Fruit fly (Drosophila melanogaster): ENCODE data around the gene CG18178.

CG18178 gene

dm6 chr3L:9726707-9727106, 7.8 kb upstream of the CG18178 start, which contains the start of gene Naa60 (continued):
- TF ChIP-seq croc (GFP tag; conservative IDR thresholded peaks at IDR 0.05): no peak
- no peak for TF ChIP-seq jing (GFP tag; optimal IDR thresholded peaks at IDR 0.05)
- TF ChIP-seq CG6854 (GFP tag; optimal IDR thresholded peaks at IDR 0.05): no peak
- TF ChIP-seq CG13894 (tag; optimal IDR thresholded peaks at IDR 0.05): no peak
- no peak for TF ChIP-seq CG11504 (tag; optimal IDR thresholded peaks at IDR 0.05)
- no peak for TF ChIP-seq ttk (GFP tag; IDR thresholded peaks at IDR 0.05)
- TF ChIP-seq Sry-β (GFP tag; optimal IDR thresholded peaks at IDR 0.05): no peak
- TF ChIP-seq kah (GFP tag; optimal IDR thresholded peaks at IDR 0.05): peak; percentile 94
- peak; percentile 79 for TF ChIP-seq E2f2 (GFP tag; IDR thresholded peaks at IDR 0.05)
- TF ChIP-seq vnd (GFP tag; IDR thresholded peaks at IDR 0.05; ENCODE audit: partially characterized antibody): peak; percentile 62
- TF ChIP-seq CG10462 (GFP tag; optimal IDR thresholded peaks at IDR 0.05): no peak
- peak; percentile 82 for TF ChIP-seq CG42726 (GFP tag; IDR thresholded peaks at IDR 0.05; ENCODE audit: partially characterized antibody)
- TF ChIP-seq lmd (GFP tag; IDR thresholded peaks at IDR 0.05): no peak
- no peak for TF ChIP-seq CG7556 (GFP tag; optimal IDR thresholded peaks at IDR 0.05)
- no peak for TF ChIP-seq CG7745 (tag; optimal IDR thresholded peaks at IDR 0.05)
- TF ChIP-seq ATbp (GFP tag; optimal IDR thresholded peaks at IDR 0.05): no peak
- TF ChIP-seq CG5180 (GFP tag; optimal IDR thresholded peaks at IDR 0.05): no peak
- TF ChIP-seq sim (GFP tag; IDR thresholded peaks at IDR 0.05): no peak
- no peak for TF ChIP-seq fu2 (GFP tag; optimal IDR thresholded peaks at IDR 0.05)
- peak; percentile 90 for TF ChIP-seq Opbp (GFP tag; IDR thresholded peaks at IDR 0.05; ENCODE audit: partially characterized antibody)
- TF ChIP-seq CG4328 (GFP tag; optimal IDR thresholded peaks at IDR 0.05): no peak
- TF ChIP-seq exex (tag; optimal IDR thresholded peaks at IDR 0.05): peak; percentile 23
- TF ChIP-seq mam (GFP tag; optimal IDR thresholded peaks at IDR 0.05): no peak
- TF ChIP-seq fru (optimal IDR thresholded peaks at IDR 0.05): no peak
- TF ChIP-seq BEAF-32 (GFP tag; optimal IDR thresholded peaks at IDR 0.05): peak; percentile 89
- TF ChIP-seq CG14710 (tag; optimal IDR thresholded peaks at IDR 0.05): peak; percentile 33
- TF ChIP-seq oc (tag; optimal IDR thresholded peaks at IDR 0.05): no peak
- no peak for TF ChIP-seq CG14667 (GFP tag; IDR thresholded peaks at IDR 0.05)
- peak; percentile 49; the same call in 1 of the 3 replicates for TF ChIP-seq CG34422 (GFP tag; IDR thresholded peaks at IDR 0.05)
- peak; percentile 36 for TF ChIP-seq zen (tag; optimal IDR thresholded peaks at IDR 0.05)
- no peak for TF ChIP-seq Optix (GFP tag; IDR thresholded peaks at IDR 0.05)
- TF ChIP-seq knrl (GFP tag; IDR thresholded peaks at IDR 0.05; ENCODE audit: partially characterized antibody): peak; percentile 89
- TF ChIP-seq emc (GFP tag; optimal IDR thresholded peaks at IDR 0.05): no peak
- TF ChIP-seq Hr51 (GFP tag; optimal IDR thresholded peaks at IDR 0.05): no peak
- no peak for TF ChIP-seq CG1233 (GFP tag; optimal IDR thresholded peaks at IDR 0.05)
- no peak for TF ChIP-seq CG8944 (GFP tag; optimal IDR thresholded peaks at IDR 0.05)
- TF ChIP-seq tap (tag; optimal IDR thresholded peaks at IDR 0.05): no peak
- TF ChIP-seq Hr78 (GFP tag; optimal IDR thresholded peaks at IDR 0.05): no peak
- TF ChIP-seq CG11456 (GFP tag; IDR thresholded peaks at IDR 0.05): no peak
- TF ChIP-seq fd102C (GFP tag; optimal IDR thresholded peaks at IDR 0.05): no peak
- TF ChIP-seq amos (GFP tag; IDR thresholded peaks at IDR 0.05; ENCODE audit: partially characterized antibody): peak; percentile 93
- no peak for TF ChIP-seq CG4404 (GFP tag; IDR thresholded peaks at IDR 0.05)
- no peak for TF ChIP-seq sob (GFP tag; IDR thresholded peaks at IDR 0.05)
- TF ChIP-seq hkb (optimal IDR thresholded peaks at IDR 0.05): no peak
- TF ChIP-seq hkb (GFP tag; IDR thresholded peaks at IDR 0.05): no peak
- TF ChIP-seq Dref (GFP tag; IDR thresholded peaks at IDR 0.05): peak; percentile 73
- no peak for TF ChIP-seq CG10274 (GFP tag; optimal IDR thresholded peaks at IDR 0.05)
- no peak for TF ChIP-seq CG1647 (GFP tag; optimal IDR thresholded peaks at IDR 0.05)
- peak; percentile 48 for TF ChIP-seq CG3995 (GFP tag; optimal IDR thresholded peaks at IDR 0.05)
- TF ChIP-seq lbe (GFP tag; optimal IDR thresholded peaks at IDR 0.05): no peak
- no peak for TF ChIP-seq schlank (tag; optimal IDR thresholded peaks at IDR 0.05)

All from whole organism, embryonic.